Worm (Caenorhabditis elegans): Measurements from ENCODE around the gene chil-13.

chil-13 gene

ce11 chrII:9412086-9412608 is 26.0 kb downstream of the chil-13 start, which contains the start of gene arrd-3:
Gene arrd-3, plus strand, starts transcription at chrII:9412558.
- TF ChIP-seq tlp-1 (tag; optimal IDR thresholded peaks at IDR 0.05) (peak; percentile 10), zag-1 (tag; optimal IDR thresholded peaks at IDR 0.05) (no peak), nhr-76 (tag; optimal IDR thresholded peaks at IDR 0.05) (no peak), C34B4.2 (tag; optimal IDR thresholded peaks at IDR 0.05) (no peak), mef-2 (tag; optimal IDR thresholded peaks at IDR 0.05) (no peak), nhr-20 (tag; optimal IDR thresholded peaks at IDR 0.05) (no peak), ama-1 (optimal IDR thresholded peaks at IDR 0.05) (no peak), fkh-10 (GFP tag; optimal IDR thresholded peaks at IDR 0.05) (no peak), elt-2 (tag; optimal IDR thresholded peaks at IDR 0.05) (peak; percentile 66), aly-2 (tag; optimal IDR thresholded peaks at IDR 0.05) (no peak), snpc-4 (tag; optimal IDR thresholded peaks at IDR 0.05) (no peak)

- TF ChIP-seq unc-30 (tag; optimal IDR thresholded peaks at IDR 0.05) (no peak), unc-62 (GFP tag; optimal IDR thresholded peaks at IDR 0.05) (no peak), xbp-1 (tag; optimal IDR thresholded peaks at IDR 0.05) (no peak), efl-1 (optimal IDR thresholded peaks at IDR 0.05) (no peak), efl-1 (GFP tag; optimal IDR thresholded peaks at IDR 0.05 in 1 of 2) (no peak), F16B12.6 (tag; optimal IDR thresholded peaks at IDR 0.05) (no peak), pax-3 (tag; optimal IDR thresholded peaks at IDR 0.05) (no peak), blmp-1 (tag; optimal IDR thresholded peaks at IDR 0.05) (no peak), ceh-90 (tag; optimal IDR thresholded peaks at IDR 0.05) (no peak), nhr-20 (tag; optimal IDR thresholded peaks at IDR 0.05) (no peak)
These were observed 26.6 kb downstream of the chil-13 start, which contains the start of gene M176.9 for ce11 chrII:9411497-9411896. Gene M176.9, minus strand, starts transcription at chrII:9411597.

- TF ChIP-seq ztf-11 (tag; optimal IDR thresholded peaks at IDR 0.05) (no peak), dpl-1 (GFP tag; optimal IDR thresholded peaks at IDR 0.05) (no peak), nhr-19 (GFP tag; conservative IDR thresholded peaks at IDR 0.05) (no peak), snu-23 (GFP tag; optimal IDR thresholded peaks at IDR 0.05) (no peak), ama-1 (optimal IDR thresholded peaks at IDR 0.05) (no peak), swsn-7 (tag; optimal IDR thresholded peaks at IDR 0.05) (no peak), efl-3 (GFP tag; optimal IDR thresholded peaks at IDR 0.05) (no peak), vab-15 (tag; optimal IDR thresholded peaks at IDR 0.05) (no peak)
These were observed 30.7 kb downstream of the chil-13 start, which contains the start of gene arrd-2 for ce11 chrII:9407469-9407868. Gene arrd-2, plus strand, starts transcription at chrII:9407769.

- no peak for TF ChIP-seq nhr-77 (tag; optimal IDR thresholded peaks at IDR 0.05)
- no peak for TF ChIP-seq lin-39 (tag; optimal IDR thresholded peaks at IDR 0.05)
- no peak for TF ChIP-seq vab-15 (tag; optimal IDR thresholded peaks at IDR 0.05)
These were observed 31.1 kb downstream of the chil-13 start, which contains the start of gene mpz-6 for ce11 chrII:9407020-9407419. Gene mpz-6, minus strand, starts transcription at chrII:9407120.

ce11 chrII:9403846-9404245 is 34.3 kb downstream of the chil-13 start, which contains the start of gene Y51B9A.5:
Gene Y51B9A.5, plus strand, starts transcription at chrII:9404146.
- TF ChIP-seq unc-130 (tag; optimal IDR thresholded peaks at IDR 0.05) (no peak), unc-98 (GFP tag; IDR thresholded peaks at IDR 0.05) (no peak), unc-30 (tag; optimal IDR thresholded peaks at IDR 0.05) (no peak), zip-4 (GFP tag; optimal IDR thresholded peaks at IDR 0.05) (no peak), isw-1 (GFP tag; IDR thresholded peaks at IDR 0.05) (no peak), grh-1 (GFP tag; IDR thresholded peaks at IDR 0.05) (no peak), ceh-82 (tag; optimal IDR thresholded peaks at IDR 0.05) (no peak), lsy-2 (tag; optimal IDR thresholded peaks at IDR 0.05) (no peak), ztf-4 (tag; optimal IDR thresholded peaks at IDR 0.05) (no peak), swsn-7 (tag; optimal IDR thresholded peaks at IDR 0.05) (no peak), skn-1 (tag; optimal IDR thresholded peaks at IDR 0.05) (no peak), nhr-12 (tag; optimal IDR thresholded peaks at IDR 0.05) (no peak), dpl-1 (GFP tag; optimal IDR thresholded peaks at IDR 0.05) (no peak), vab-15 (tag; optimal IDR thresholded peaks at IDR 0.05) (no peak), ama-1 (optimal IDR thresholded peaks at IDR 0.05) (no peak)

Data from whole organism, L1 larva.